Worm (Caenorhabditis elegans) whole organism, midembryonic: ENCODE measurements around the gene emb-30.

Experiments used
- T22C8.4 ChIP-seq: fragments of 200-800 bp; sonication (Bioruptor generic); IDR thresholded peaks from 2 replicates; pipeline ENCODE4 v1.3.6; 2022; ENCODE audit warnings: missing genetic modification characterization, missing compliant biosample characterization
- cog-1 ChIP-seq: sonication (generic microtip); optimal IDR thresholded peaks from 2 replicates; lab custom pipeline; 2016; ENCODE audit warnings: missing genetic modification characterization, missing compliant biosample characterization
- flt-1 ChIP-seq: fragments of 200-800 bp; sonication (Bioruptor generic); IDR thresholded peaks from 2 replicates; pipeline ENCODE4 v1.3.6; 2022; ENCODE audit warnings: missing genetic modification characterization, missing compliant biosample characterization
- klf-2 ChIP-seq: fragments of 200-800 bp; sonication (Bioruptor generic); conservative IDR thresholded peaks from 2 replicates; pipeline ENCODE4 v1.3.6; 2022; ENCODE audit warnings: missing genetic modification reagents, missing genetic modification characterization, missing compliant biosample characterization
- med-1 ChIP-seq: sonication (generic microtip); optimal IDR thresholded peaks from 2 replicates; lab custom pipeline; 2017; ENCODE audit warnings: missing genetic modification characterization, mild to moderate bottlenecking, missing compliant biosample characterization, antibody characterized with exemption, missing genetic modification reagents; ENCODE audit not compliant: insufficient read depth
- ref-1 ChIP-seq: fragments of 200-800 bp; sonication (Bioruptor generic); conservative IDR thresholded peaks from 2 replicates; pipeline ENCODE4 v1.3.6; 2022; ENCODE audit warnings: missing genetic modification reagents, missing genetic modification characterization, missing compliant biosample characterization
- tab-1 ChIP-seq: fragments of 200-800 bp; sonication (Bioruptor generic); IDR thresholded peaks from 2 replicates; pipeline ENCODE4 v1.3.6; 2022; ENCODE audit warnings: missing genetic modification characterization, missing compliant biosample characterization
- ztf-23 ChIP-seq: fragments of 200-800 bp; sonication (Bioruptor generic); IDR thresholded peaks from 2 replicates; pipeline ENCODE4 v1.3.6; 2022; ENCODE audit warnings: missing genetic modification reagents, missing genetic modification characterization, missing compliant biosample characterization
- ztf-29 ChIP-seq: fragments of 200-800 bp; sonication (Bioruptor generic); IDR thresholded peaks from 2 replicates; pipeline ENCODE4 v1.3.6; 2022; ENCODE audit warnings: missing genetic modification reagents, missing genetic modification characterization, missing compliant biosample characterization

Gene emb-30

ce11 chrIII:9474501-9474900, 33.2 kb upstream of the emb-30 start:
- TF ChIP-seq flt-1 (GFP tag; lab: Robert Waterston, UW) (no peak), ref-1 (no peak), T22C8.4 (GFP tag; lab: Robert Waterston, UW) (no peak), ztf-23 (GFP tag; lab: Robert Waterston, UW) (no peak), med-1 (GFP tag; lab: Kevin White, UChicago) (no peak), klf-2 (GFP tag; lab: Robert Waterston, UW) (no peak)

- TF ChIP-seq ztf-29 (GFP tag; lab: Robert Waterston, UW) (no peak), T22C8.4 (GFP tag; lab: Robert Waterston, UW) (no peak), tab-1 (no peak), klf-2 (GFP tag; lab: Robert Waterston, UW) (no peak), cog-1 (tag; lab: Kevin White, UChicago) (no peak), flt-1 (GFP tag; lab: Robert Waterston, UW) (no peak), med-1 (GFP tag; lab: Kevin White, UChicago) (no peak), ref-1 (no peak), ztf-23 (GFP tag; lab: Robert Waterston, UW) (no peak)
Measured at ce11 chrIII:9472464-9472863, 31.2 kb upstream of the emb-30 start.

DNA sequence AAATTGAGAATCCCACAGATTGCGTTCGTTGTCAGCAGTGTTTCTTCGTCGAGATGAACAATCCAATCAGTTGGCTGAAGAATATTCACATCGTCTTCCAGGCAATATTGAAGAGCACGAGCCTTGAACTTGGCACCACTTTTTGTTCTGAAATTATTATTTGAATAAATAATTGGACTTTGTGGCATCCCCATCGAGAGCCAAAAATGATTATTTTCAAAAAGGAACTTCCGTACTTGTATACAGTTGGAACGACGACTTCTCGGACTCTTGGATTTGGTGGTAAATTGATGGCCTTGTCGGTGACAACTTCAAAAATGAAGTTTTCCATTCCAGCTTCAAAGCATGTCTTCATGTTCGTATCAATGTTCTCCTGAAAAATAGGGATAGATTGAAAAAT, 30.7 kb upstream of the emb-30 start:
- no peak for TF ChIP-seq ref-1
- TF ChIP-seq med-1 (GFP tag; lab: Kevin White, UChicago): no peak
- no peak for TF ChIP-seq T22C8.4 (GFP tag; lab: Robert Waterston, UW)
- TF ChIP-seq klf-2 (GFP tag; lab: Robert Waterston, UW): no peak
- no peak for TF ChIP-seq tab-1
- no peak for TF ChIP-seq ztf-23 (GFP tag; lab: Robert Waterston, UW)
- no peak for TF ChIP-seq flt-1 (GFP tag; lab: Robert Waterston, UW)
- TF ChIP-seq cog-1 (tag; lab: Kevin White, UChicago): no peak
- no peak for TF ChIP-seq ztf-29 (GFP tag; lab: Robert Waterston, UW)

DNA sequence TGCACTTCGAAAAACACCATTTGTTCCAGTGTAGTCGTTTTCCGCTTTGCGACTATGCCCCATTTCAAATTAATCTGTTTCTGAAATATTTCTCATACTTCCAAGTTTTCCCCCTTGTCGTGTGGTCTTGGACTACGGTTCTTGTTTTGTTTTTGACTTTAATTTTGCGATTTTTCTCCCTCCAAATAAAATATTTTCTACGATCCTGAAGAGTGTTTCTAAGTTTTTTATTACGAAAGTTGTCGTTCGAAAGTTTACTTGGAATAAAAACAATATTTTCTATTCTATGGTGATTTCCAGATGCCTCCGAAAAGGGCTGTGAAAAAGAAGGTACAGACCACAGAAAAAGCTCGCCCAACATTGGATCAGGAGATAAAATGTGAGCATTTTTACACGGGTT, 26.6 kb upstream of the emb-30 start, which contains the start of gene tag-342:
tag-342 (plus strand) TSS at position 301 of the 400 bp plus-strand sequence.
- TF ChIP-seq T22C8.4 (GFP tag; lab: Robert Waterston, UW) (no peak), cog-1 (tag; lab: Kevin White, UChicago) (no peak)

- TF ChIP-seq T22C8.4 (GFP tag; lab: Robert Waterston, UW): peak; percentile 34; the same call in 1 of the 2 replicates
- TF ChIP-seq ztf-29 (GFP tag; lab: Robert Waterston, UW): no peak
- TF ChIP-seq ztf-23 (GFP tag; lab: Robert Waterston, UW): no peak
Measured at ce11 chrIII:9467095-9467494, 25.8 kb upstream of the emb-30 start, which contains the start of gene baf-1. Gene baf-1, plus strand, starts transcription at chrIII:9467464.

ce11 chrIII:9465865-9466264, 24.6 kb upstream of the emb-30 start, which contains the start of gene B0464.6:
Gene B0464.6, minus strand, starts transcription at chrIII:9465965.
- TF ChIP-seq ztf-23 (GFP tag; lab: Robert Waterston, UW) (no peak), med-1 (GFP tag; lab: Kevin White, UChicago) (no peak), flt-1 (GFP tag; lab: Robert Waterston, UW) (no peak), ztf-29 (GFP tag; lab: Robert Waterston, UW) (no peak), tab-1 (no peak), cog-1 (tag; lab: Kevin White, UChicago) (no peak), klf-2 (GFP tag; lab: Robert Waterston, UW) (no peak), ref-1 (no peak), T22C8.4 (GFP tag; lab: Robert Waterston, UW) (no peak)

- no peak for TF ChIP-seq cog-1 (tag; lab: Kevin White, UChicago)
- peak; percentile 43; the same call in 1 of the 2 replicates for TF ChIP-seq ztf-23 (GFP tag; lab: Robert Waterston, UW)
- TF ChIP-seq T22C8.4 (GFP tag; lab: Robert Waterston, UW): peak; percentile 6; the same call in 1 of the 2 replicates
- TF ChIP-seq ref-1: no peak
Measured at ce11 chrIII:9465424-9465823, 24.2 kb upstream of the emb-30 start, which contains the start of gene B0464.9. Gene B0464.9, plus strand, starts transcription at chrIII:9465767.

DNA sequence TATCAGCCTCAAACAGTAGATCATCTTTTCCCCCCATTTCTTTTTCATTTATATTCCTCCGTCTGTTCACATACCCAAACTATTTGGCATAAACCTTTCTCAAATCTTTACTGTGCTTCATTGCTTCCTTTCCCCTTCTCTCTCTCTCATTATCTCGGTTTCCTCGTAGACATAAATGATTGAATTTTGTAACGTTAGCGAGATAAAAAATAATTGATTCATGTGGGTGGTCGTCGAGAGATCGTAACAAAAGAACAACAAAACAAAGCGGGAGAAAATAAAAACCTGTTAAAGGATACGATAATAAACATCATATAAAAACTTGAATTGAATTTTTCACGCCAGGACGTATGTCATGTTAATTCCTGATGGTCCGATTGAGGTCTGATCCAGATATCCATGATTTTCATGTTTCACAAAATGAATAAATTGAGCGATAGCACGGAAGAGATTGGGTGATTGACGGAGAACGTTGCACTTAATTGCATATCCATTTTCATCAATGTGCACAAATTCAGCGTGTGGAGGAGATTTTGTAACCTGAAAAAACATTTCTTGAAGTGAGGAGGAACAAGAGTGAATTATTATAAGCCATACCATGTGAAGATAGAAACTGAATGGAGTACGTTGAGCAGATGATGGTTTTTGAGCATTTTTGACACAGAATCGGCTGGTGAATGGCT, 21.7 kb upstream of the emb-30 start:
- TF ChIP-seq med-1 (GFP tag; lab: Kevin White, UChicago): peak; percentile 5
- TF ChIP-seq tab-1: no peak
- no peak for TF ChIP-seq ref-1
- no peak for TF ChIP-seq cog-1 (tag; lab: Kevin White, UChicago)

- no peak for TF ChIP-seq ztf-29 (GFP tag; lab: Robert Waterston, UW)
- TF ChIP-seq flt-1 (GFP tag; lab: Robert Waterston, UW): no peak
- TF ChIP-seq med-1 (GFP tag; lab: Kevin White, UChicago): no peak
- TF ChIP-seq cog-1 (tag; lab: Kevin White, UChicago): no peak
- no peak for TF ChIP-seq T22C8.4 (GFP tag; lab: Robert Waterston, UW)
- no peak for TF ChIP-seq klf-2 (GFP tag; lab: Robert Waterston, UW)
- no peak for TF ChIP-seq tab-1
- TF ChIP-seq ztf-23 (GFP tag; lab: Robert Waterston, UW): no peak
- no peak for TF ChIP-seq ref-1
Measured at ce11 chrIII:9461894-9462784, 20.9 kb upstream of the emb-30 start.
